Fruit fly (Drosophila melanogaster): Measurements from ENCODE around the gene CG43886.

CG43886 gene

dm6 chr3L:8177795-8178564 lies 18.4 kb upstream of the CG43886 start, which contains the start of gene Nmt:
TSS of gene Nmt (minus strand) at chr3L:8178429.
- TF ChIP-seq Ets98B (GFP tag; IDR thresholded peaks at IDR 0.05) = peak; percentile 42
- TF ChIP-seq CG8301 (tag; optimal IDR thresholded peaks at IDR 0.05) = peak; percentile 49
- peak; percentile 19 for TF ChIP-seq CG15710 (tag; optimal IDR thresholded peaks at IDR 0.05)
- peak; percentile 24 for TF ChIP-seq Snoo (tag; optimal IDR thresholded peaks at IDR 0.05)
- no peak for TF ChIP-seq CG32121 (GFP tag; IDR thresholded peaks at IDR 0.05)
- TF ChIP-seq CG8159 (tag; optimal IDR thresholded peaks at IDR 0.05) = peak; percentile 36
- TF ChIP-seq gl (tag; optimal IDR thresholded peaks at IDR 0.05) = peak; percentile 3
- peak; percentile 43 for TF ChIP-seq CG17806 (tag; optimal IDR thresholded peaks at IDR 0.05)
- TF ChIP-seq CG9948 (tag; optimal IDR thresholded peaks at IDR 0.05) = peak; percentile 28
- TF ChIP-seq Pif1A (GFP tag; optimal IDR thresholded peaks at IDR 0.05) = no peak

DNA sequence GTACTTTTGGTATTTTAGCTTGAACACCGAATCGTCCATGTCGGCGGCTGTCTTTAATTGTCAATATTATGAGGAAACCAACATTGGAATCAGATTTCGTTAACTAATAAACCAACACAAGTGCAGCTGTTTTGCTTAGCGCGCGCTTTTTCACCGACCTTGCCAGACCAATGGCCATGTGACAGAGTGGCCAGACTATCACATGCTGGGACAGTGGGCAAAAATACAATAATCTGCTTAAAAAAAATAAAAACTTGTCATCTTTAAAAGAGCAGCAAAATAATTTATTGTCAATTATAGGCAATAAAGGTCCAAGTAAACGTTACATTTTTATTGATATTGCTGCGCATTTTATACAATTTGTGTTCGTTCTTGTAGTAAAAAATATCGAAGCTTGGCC lies 16.2 kb upstream of the CG43886 start, which contains the start of gene RecQ4:
Gene RecQ4, minus strand, starts transcription at position 161 of the 400 bp plus-strand sequence.
- TF ChIP-seq D1 (tag; optimal IDR thresholded peaks at IDR 0.05) (no peak), CG14655 (GFP tag; optimal IDR thresholded peaks at IDR 0.05) (no peak), CG17806 (tag; optimal IDR thresholded peaks at IDR 0.05) (no peak), Ets98B (GFP tag; IDR thresholded peaks at IDR 0.05) (no peak), CG4496 (GFP tag; IDR thresholded peaks at IDR 0.05) (no peak), CG32121 (GFP tag; IDR thresholded peaks at IDR 0.05) (no peak), fd96Ca (GFP tag; IDR thresholded peaks at IDR 0.05) (no peak), CG8301 (tag; optimal IDR thresholded peaks at IDR 0.05) (no peak), CG15710 (tag; optimal IDR thresholded peaks at IDR 0.05) (no peak), CG10348 (GFP tag; IDR thresholded peaks at IDR 0.05) (no peak), CG8159 (tag; optimal IDR thresholded peaks at IDR 0.05) (no peak), CG13204 (GFP tag; optimal IDR thresholded peaks at IDR 0.05) (no peak), Pif1A (GFP tag; optimal IDR thresholded peaks at IDR 0.05) (no peak), EcR (GFP tag; optimal IDR thresholded peaks at IDR 0.05) (no peak), CG12605 (GFP tag; IDR thresholded peaks at IDR 0.05) (no peak), CG34367 (tag; optimal IDR thresholded peaks at IDR 0.05) (no peak), gl (tag; optimal IDR thresholded peaks at IDR 0.05) (no peak)

- peak; percentile 44; the same call in 1 of the 3 replicates for TF ChIP-seq CG4496 (GFP tag; IDR thresholded peaks at IDR 0.05)
- no peak for TF ChIP-seq EcR (GFP tag; optimal IDR thresholded peaks at IDR 0.05)
These were observed 5.9 kb upstream of the CG43886 start, which contains the start of gene CG13675 for dm6 chr3L:8165436-8165835. TSS of gene CG13675 (minus strand) at chr3L:8165518.

dm6 chr3L:8158715-8159380 lies 726 bp downstream of the CG43886 start, which contains the start of gene CG42445:
TSS of gene CG42445 (minus strand) at chr3L:8158900.
- no peak for TF ChIP-seq gl (tag; optimal IDR thresholded peaks at IDR 0.05)
- TF ChIP-seq CG9948 (tag; optimal IDR thresholded peaks at IDR 0.05) = no peak
- no peak for TF ChIP-seq CG34367 (tag; optimal IDR thresholded peaks at IDR 0.05)
- TF ChIP-seq CG4496 (GFP tag; IDR thresholded peaks at IDR 0.05) = no peak
- no peak for TF ChIP-seq CG13204 (GFP tag; optimal IDR thresholded peaks at IDR 0.05)
- no peak for TF ChIP-seq CG8301 (tag; optimal IDR thresholded peaks at IDR 0.05)
- no peak for TF ChIP-seq Ets98B (GFP tag; IDR thresholded peaks at IDR 0.05)
- TF ChIP-seq Snoo (tag; optimal IDR thresholded peaks at IDR 0.05) = no peak
- TF ChIP-seq EcR (GFP tag; optimal IDR thresholded peaks at IDR 0.05) = no peak
- TF ChIP-seq Pif1B (GFP tag; optimal IDR thresholded peaks at IDR 0.05) = no peak
- no peak for TF ChIP-seq CG32121 (GFP tag; IDR thresholded peaks at IDR 0.05)

DNA sequence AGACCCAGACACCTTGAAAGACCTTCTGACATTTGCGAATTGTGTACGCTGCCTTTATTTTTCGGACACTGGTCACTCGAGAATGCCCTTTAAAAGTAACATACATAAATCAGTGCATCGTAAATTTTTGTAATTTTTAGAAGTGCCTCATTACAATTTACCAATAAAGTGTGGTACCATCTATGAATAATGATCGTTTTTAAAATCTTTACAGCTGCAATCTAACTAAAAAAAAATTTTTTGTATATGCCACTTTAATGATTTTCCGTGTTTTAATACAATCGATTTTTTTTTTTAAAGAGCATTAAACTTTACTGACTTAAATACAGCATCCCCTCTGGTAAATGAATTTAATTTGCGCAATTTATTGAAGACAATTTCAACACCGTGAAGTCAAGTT lies 2.5 kb downstream of the CG43886 start:
- TF ChIP-seq rn (GFP tag; IDR thresholded peaks at IDR 0.05) (no peak), CG17806 (tag; optimal IDR thresholded peaks at IDR 0.05) (peak; percentile 31), CG34367 (tag; optimal IDR thresholded peaks at IDR 0.05) (peak; percentile 38), D1 (tag; optimal IDR thresholded peaks at IDR 0.05) (no peak), Snoo (tag; optimal IDR thresholded peaks at IDR 0.05) (peak; percentile 25), CG13204 (GFP tag; optimal IDR thresholded peaks at IDR 0.05) (no peak), Pif1A (GFP tag; optimal IDR thresholded peaks at IDR 0.05) (peak; percentile 22), CG32121 (GFP tag; IDR thresholded peaks at IDR 0.05) (0 out of 2 replicates have a peak, but pooled peaks have one; percentile 13), CG15710 (tag; optimal IDR thresholded peaks at IDR 0.05) (peak; percentile 68), CG8159 (tag; optimal IDR thresholded peaks at IDR 0.05) (peak; percentile 62), Pif1B (GFP tag; optimal IDR thresholded peaks at IDR 0.05) (peak; percentile 46), Ets98B (GFP tag; IDR thresholded peaks at IDR 0.05) (no peak), CG8301 (tag; optimal IDR thresholded peaks at IDR 0.05) (peak; percentile 5), EcR (GFP tag; optimal IDR thresholded peaks at IDR 0.05) (peak; percentile 48)

DNA sequence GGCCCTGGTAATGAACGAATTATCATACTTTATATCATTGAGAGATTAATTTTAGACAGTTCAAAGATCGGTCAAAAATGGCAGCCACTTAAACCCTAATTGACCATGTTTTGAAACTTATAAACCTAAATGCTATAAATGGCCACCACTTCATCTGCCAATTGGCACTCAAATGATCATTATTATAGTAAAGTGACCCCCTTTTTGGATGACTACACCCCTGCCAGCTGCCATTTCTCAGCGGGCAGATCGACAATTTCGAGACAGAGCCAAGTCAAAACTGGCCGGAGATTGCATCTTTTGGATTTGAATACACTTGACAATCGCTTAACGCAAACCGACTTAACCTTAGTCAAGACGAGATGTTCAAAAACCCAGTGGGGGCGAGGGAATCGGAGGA lies 3.4 kb downstream of the CG43886 start:
- TF ChIP-seq D1 (tag; optimal IDR thresholded peaks at IDR 0.05) (no peak), CG15710 (tag; optimal IDR thresholded peaks at IDR 0.05) (peak; percentile 21), Ets98B (GFP tag; IDR thresholded peaks at IDR 0.05) (peak; percentile 18; the same call in 1 of the 2 replicates), CG4496 (GFP tag; IDR thresholded peaks at IDR 0.05) (peak; percentile 45; the same call in 1 of the 3 replicates), CG17806 (tag; optimal IDR thresholded peaks at IDR 0.05) (peak; percentile 22), rn (GFP tag; IDR thresholded peaks at IDR 0.05) (no peak), gl (tag; optimal IDR thresholded peaks at IDR 0.05) (no peak), CG8159 (tag; optimal IDR thresholded peaks at IDR 0.05) (peak; percentile 45), CG8301 (tag; optimal IDR thresholded peaks at IDR 0.05) (peak; percentile 26), Snoo (tag; optimal IDR thresholded peaks at IDR 0.05) (peak; percentile 11), CG13204 (GFP tag; optimal IDR thresholded peaks at IDR 0.05) (no peak), fd96Ca (GFP tag; IDR thresholded peaks at IDR 0.05) (0 out of 3 replicates have a peak, but pooled peaks have one; percentile 43), CG32121 (GFP tag; IDR thresholded peaks at IDR 0.05) (no peak)
